Worm (Caenorhabditis elegans): Measurements from ENCODE around the gene ins-10.

DNA sequence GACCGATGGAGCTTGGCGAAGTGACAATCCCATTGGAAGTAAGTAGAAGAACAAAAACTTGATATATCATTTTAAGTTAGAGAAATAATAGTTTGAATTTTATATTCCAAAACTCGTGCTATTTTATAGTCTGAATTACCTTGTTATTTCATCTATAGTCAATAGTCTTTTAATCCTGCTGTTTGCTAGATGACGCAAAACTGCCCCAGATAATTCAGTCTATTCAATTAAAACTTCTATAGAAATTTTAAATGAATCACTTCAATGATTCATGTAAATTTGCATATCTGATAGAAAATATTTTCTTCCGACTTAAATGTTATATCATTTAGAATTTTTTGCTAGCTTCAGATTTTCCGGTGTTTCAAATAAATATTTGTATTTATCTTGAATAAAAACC lies 10.7 kb upstream of the ins-10 start, which contains the start of gene T08G5.15:
- TF ChIP-seq ztf-29 (GFP tag; IDR thresholded peaks at IDR 0.05) (no peak), flt-1 (GFP tag; IDR thresholded peaks at IDR 0.05) (no peak), ztf-23 (GFP tag; IDR thresholded peaks at IDR 0.05) (no peak), ref-1 (GFP tag; conservative IDR thresholded peaks at IDR 0.05) (no peak), klf-2 (GFP tag; conservative IDR thresholded peaks at IDR 0.05) (no peak), cog-1 (tag; optimal IDR thresholded peaks at IDR 0.05) (no peak), T22C8.4 (GFP tag; IDR thresholded peaks at IDR 0.05) (no peak), tab-1 (GFP tag; IDR thresholded peaks at IDR 0.05) (no peak), med-1 (GFP tag; optimal IDR thresholded peaks at IDR 0.05; ENCODE audit: insufficient read depth) (no peak)

All from whole organism, midembryonic.